Fruit fly (Drosophila melanogaster) whole organism, prepupa: Measurements from ENCODE around the gene Ada2a.

Source experiments
- CG10631 ChIP-seq: fragments of 200-800 bp; sonication (Bioruptor generic); optimal IDR thresholded peaks from 2 replicates; lab custom pipeline; 2016; ENCODE audit warnings: missing biosample characterization, missing genetic modification characterization
- CG10669 ChIP-seq: fragments of 200-800 bp; sonication (Bioruptor generic); optimal IDR thresholded peaks from 3 replicates; lab custom pipeline; 2018; ENCODE audit warnings: missing biosample characterization, mild to moderate bottlenecking, missing genetic modification characterization, moderate library complexity
- CG11762 ChIP-seq: fragments of 200-800 bp; sonication (Bioruptor generic); optimal IDR thresholded peaks from 3 replicates; lab custom pipeline; 2016; ENCODE audit warnings: missing biosample characterization, missing genetic modification characterization; ENCODE audit not compliant: insufficient read depth
- CG11902 ChIP-seq: fragments of 200-800 bp; sonication (Bioruptor generic); optimal IDR thresholded peaks from 3 replicates; lab custom pipeline; 2016; ENCODE audit warnings: missing biosample characterization, missing genetic modification characterization
- CG15336 ChIP-seq: fragments of 200-800 bp; sonication (Bioruptor generic); IDR thresholded peaks from 2 replicates; pipeline ENCODE4 v1.3.6; 2022; ENCODE audit warnings: missing biosample characterization, missing genetic modification characterization
- CG1621 ChIP-seq: fragments of 200-800 bp; sonication (Bioruptor generic); optimal IDR thresholded peaks from 3 replicates; lab custom pipeline; 2018; ENCODE audit warnings: missing biosample characterization, mild to moderate bottlenecking, missing genetic modification characterization
- CG16779 ChIP-seq: fragments of 200-800 bp; sonication (Bioruptor generic); optimal IDR thresholded peaks from 3 replicates; lab custom pipeline; 2017; ENCODE audit warnings: missing biosample characterization, mild to moderate bottlenecking, missing genetic modification characterization
- CG3032 ChIP-seq: fragments of 200-800 bp; optimal IDR thresholded peaks from 2 replicates; lab custom pipeline; 2019; ENCODE audit warnings: missing biosample characterization, mild to moderate bottlenecking, missing genetic modification characterization, moderate library complexity
- CG3919 ChIP-seq: fragments of 200-800 bp; sonication (Bioruptor generic); optimal IDR thresholded peaks from 3 replicates; lab custom pipeline; 2016; ENCODE audit warnings: missing biosample characterization, missing genetic modification characterization
- CG6163 ChIP-seq: fragments of 200-800 bp; sonication (Bioruptor generic); IDR thresholded peaks from 3 replicates; pipeline ENCODE4 v1.3.6; 2022; ENCODE audit warnings: missing biosample characterization, missing genetic modification characterization
- CG6276 ChIP-seq: fragments of 200-800 bp; sonication (Bioruptor generic); optimal IDR thresholded peaks from 2 replicates; lab custom pipeline; 2017; ENCODE audit warnings: missing biosample characterization, mild to moderate bottlenecking, missing genetic modification characterization
- CG6808 ChIP-seq: fragments of 200-800 bp; sonication (Bioruptor generic); optimal IDR thresholded peaks from 3 replicates; lab custom pipeline; 2017; ENCODE audit warnings: missing biosample characterization, missing genetic modification characterization, mild to moderate bottlenecking, moderate library complexity, missing genetic modification reagents
- CG6854 ChIP-seq: fragments of 200-800 bp; sonication (Bioruptor generic); optimal IDR thresholded peaks from 2 replicates; lab custom pipeline; 2017; ENCODE audit warnings: missing biosample characterization, mild to moderate bottlenecking, missing genetic modification characterization
- CG7368 ChIP-seq: fragments of 200-800 bp; sonication (Bioruptor generic); optimal IDR thresholded peaks from 3 replicates; lab custom pipeline; 2016; ENCODE audit warnings: missing biosample characterization, missing genetic modification characterization
- CG8119 ChIP-seq: fragments of 200-800 bp; sonication (Bioruptor generic); IDR thresholded peaks from 3 replicates; pipeline ENCODE4 v1.3.6; 2022; ENCODE audit warnings: missing biosample characterization, missing genetic modification characterization
- CG8319 ChIP-seq: fragments of 200-800 bp; sonication (Bioruptor generic); optimal IDR thresholded peaks from 3 replicates; lab custom pipeline; 2016; ENCODE audit warnings: missing biosample characterization, missing genetic modification characterization
- CG8632 ChIP-seq: fragments of 200-800 bp; sonication (Bioruptor generic); optimal IDR thresholded peaks from 3 replicates; lab custom pipeline; 2016; ENCODE audit warnings: missing biosample characterization, missing genetic modification characterization
- CG9139 ChIP-seq: fragments of 200-800 bp; sonication (Bioruptor generic); optimal IDR thresholded peaks from 3 replicates; lab custom pipeline; 2017; ENCODE audit warnings: missing biosample characterization, mild to moderate bottlenecking, missing genetic modification characterization
- Eip75B ChIP-seq: fragments of 200-800 bp; sonication (Bioruptor generic); optimal IDR thresholded peaks from 3 replicates; lab custom pipeline; 2016; ENCODE audit warnings: missing biosample characterization, missing genetic modification characterization
- Eip78C ChIP-seq: fragments of 200-800 bp; sonication (Bioruptor generic); peaks from one replicate; lab custom pipeline; 2016; ENCODE audit warnings: missing biosample characterization, missing genetic modification characterization
- Ets96B ChIP-seq: fragments of 200-800 bp; optimal IDR thresholded peaks from 2 replicates; lab custom pipeline; 2019; ENCODE audit warnings: missing biosample characterization, mild to moderate bottlenecking, missing genetic modification characterization, moderate library complexity
- Gug ChIP-seq: fragments of 200-800 bp; sonication (Bioruptor generic); IDR thresholded peaks from 2 replicates; pipeline ENCODE4 v1.3.6; 2022; ENCODE audit warnings: missing biosample characterization, missing genetic modification characterization
- Hr38 ChIP-seq: sonication (Bioruptor generic); optimal IDR thresholded peaks from 2 replicates; lab custom pipeline; 2016; ENCODE audit warnings: missing biosample characterization, missing genetic modification characterization
- Hr4 ChIP-seq: fragments of 200-800 bp; sonication (Bioruptor generic); optimal IDR thresholded peaks from 3 replicates; lab custom pipeline; 2016; ENCODE audit warnings: missing biosample characterization, missing genetic modification characterization
- OdsH ChIP-seq: fragments of 200-800 bp; sonication (Bioruptor generic); optimal IDR thresholded peaks from 3 replicates; lab custom pipeline; 2016; ENCODE audit warnings: missing biosample characterization, missing genetic modification characterization
- Smox ChIP-seq: fragments of 200-800 bp; sonication (Bioruptor generic); optimal IDR thresholded peaks from 3 replicates; lab custom pipeline; 2016; ENCODE audit warnings: missing biosample characterization, missing genetic modification characterization
- Sox102F ChIP-seq: fragments of 200-800 bp; sonication (Bioruptor generic); optimal IDR thresholded peaks from 2 replicates; lab custom pipeline; 2016; ENCODE audit warnings: missing biosample characterization, mild to moderate bottlenecking, missing genetic modification characterization
- Sox14 ChIP-seq: fragments of 200-800 bp; sonication (Bioruptor generic); optimal IDR thresholded peaks from 3 replicates; lab custom pipeline; 2016; ENCODE audit warnings: missing biosample characterization, missing genetic modification characterization
- Sox15 ChIP-seq: fragments of 200-800 bp; sonication (Bioruptor generic); optimal IDR thresholded peaks from 3 replicates; lab custom pipeline; 2016; ENCODE audit warnings: missing biosample characterization, missing genetic modification characterization
- achi ChIP-seq: fragments of 200-800 bp; sonication (Bioruptor generic); optimal IDR thresholded peaks from 3 replicates; lab custom pipeline; 2016; ENCODE audit warnings: missing biosample characterization, missing genetic modification characterization
- acj6 ChIP-seq: fragments of 200-800 bp; sonication (Bioruptor generic); optimal IDR thresholded peaks from 3 replicates; lab custom pipeline; 2016; ENCODE audit warnings: missing biosample characterization, missing genetic modification characterization
- cyc ChIP-seq: fragments of 200-800 bp; sonication (Bioruptor generic); optimal IDR thresholded peaks from 3 replicates; lab custom pipeline; 2016; ENCODE audit warnings: missing biosample characterization, missing genetic modification characterization
- dsx ChIP-seq: fragments of 200-800 bp; optimal IDR thresholded peaks from 3 replicates; lab custom pipeline; 2019; ENCODE audit warnings: missing biosample characterization, mild to moderate bottlenecking, missing genetic modification characterization, moderate library complexity; ENCODE audit not compliant: poor library complexity, severe bottlenecking
- esn ChIP-seq: fragments of 200-800 bp; sonication (Bioruptor generic); optimal IDR thresholded peaks from 2 replicates; lab custom pipeline; 2016; ENCODE audit warnings: missing biosample characterization, mild to moderate bottlenecking, missing genetic modification characterization, moderate library complexity
- fd59A ChIP-seq: fragments of 200-800 bp; sonication (Bioruptor generic); optimal IDR thresholded peaks from 2 replicates; lab custom pipeline; 2017; ENCODE audit warnings: missing biosample characterization, mild to moderate bottlenecking, missing genetic modification characterization, missing genetic modification reagents
- fd85E ChIP-seq: fragments of 200-800 bp; sonication (Bioruptor generic); optimal IDR thresholded peaks from 3 replicates; lab custom pipeline; 2016; ENCODE audit warnings: missing biosample characterization, missing genetic modification characterization
- fkh ChIP-seq: fragments of 200-800 bp; sonication (Bioruptor generic); optimal IDR thresholded peaks from 3 replicates; lab custom pipeline; 2017; ENCODE audit warnings: missing biosample characterization, mild to moderate bottlenecking, missing genetic modification characterization, moderate library complexity
- lz ChIP-seq: fragments of 200-800 bp; sonication (Bioruptor generic); optimal IDR thresholded peaks from 3 replicates; lab custom pipeline; 2016; ENCODE audit warnings: missing biosample characterization, missing genetic modification characterization
- net ChIP-seq: fragments of 200-800 bp; sonication (Bioruptor generic); optimal IDR thresholded peaks from 3 replicates; lab custom pipeline; 2016; ENCODE audit warnings: missing biosample characterization, missing genetic modification characterization
- pdm3 ChIP-seq: fragments of 200-800 bp; sonication (Bioruptor generic); optimal IDR thresholded peaks from 3 replicates; lab custom pipeline; 2016; ENCODE audit warnings: missing biosample characterization, missing genetic modification characterization
- spab ChIP-seq: fragments of 200-800 bp; sonication (Bioruptor generic); optimal IDR thresholded peaks from 2 replicates; lab custom pipeline; 2017; ENCODE audit warnings: missing biosample characterization, mild to moderate bottlenecking, missing genetic modification characterization, missing genetic modification reagents
- ss ChIP-seq, 2 experiments: fragments of 200-800 bp; sonication (Bioruptor generic); optimal IDR thresholded peaks; 2 replicates in 1 of 2; 3 replicates in 1 of 2; lab custom pipeline; 2017 to 2018; ENCODE audit warnings: mild to moderate bottlenecking in 2 of 2, missing biosample characterization in 2 of 2, missing genetic modification characterization in 2 of 2, moderate library complexity in 1 of 2
- svp ChIP-seq: fragments of 200-800 bp; sonication (Bioruptor generic); peaks from one replicate; lab custom pipeline; 2016; ENCODE audit warnings: missing biosample characterization, missing genetic modification characterization
- vri ChIP-seq: fragments of 200-800 bp; sonication (Bioruptor generic); optimal IDR thresholded peaks from 3 replicates; lab custom pipeline; 2016; ENCODE audit warnings: missing biosample characterization, mild to moderate bottlenecking, missing genetic modification characterization

The Ada2a gene

dm6 chr3R:18255281-18255680, at the start of gene Ada2a, which contains the start of the genes Polr2D, Tgs1 and moi:
Ada2a (minus strand) TSS chr3R:18255487.
Polr2D (minus strand) TSS chr3R:18255487.
Tgs1 (plus strand) TSS chr3R:18255530.
moi (plus strand) TSS chr3R:18255530.
- no peak for TF ChIP-seq Hr4 (GFP tag; lab: Kevin White, UChicago)
- peak; percentile 82 for TF ChIP-seq CG1621 (tag; lab: Kevin White, UChicago)

dm6 chr3R:18302749-18303148, 47.5 kb upstream of the Ada2a start, which contains the start of gene CG7126:
CG7126 (minus strand) TSS chr3R:18302849.
- no peak for TF ChIP-seq CG10669 (GFP tag; lab: Kevin White, UChicago)
- no peak for TF ChIP-seq acj6 (GFP tag; lab: Kevin White, UChicago)
- TF ChIP-seq spab (GFP tag; lab: Kevin White, UChicago), result no peak
- TF ChIP-seq ss (GFP tag; optimal IDR thresholded peaks at IDR 0.05; lab: Kevin White, UChicago), result no peak
- TF ChIP-seq fd85E (GFP tag; lab: Kevin White, UChicago), result no peak
- no peak for TF ChIP-seq Gug (GFP tag; lab: Robert Waterston, UW)
- no peak for TF ChIP-seq net
- no peak for TF ChIP-seq CG1621 (tag; lab: Kevin White, UChicago)
- no peak for TF ChIP-seq CG3032
- TF ChIP-seq OdsH (GFP tag; lab: Kevin White, UChicago), result no peak
- TF ChIP-seq, all 60 proteins: peak for 0

dm6 chr3R:18301569-18301968, 46.3 kb upstream of the Ada2a start, which contains the start of gene Polr1E:
Polr1E (minus strand) TSS chr3R:18301728.
- TF ChIP-seq CG3919 (no peak), CG15336 (GFP tag; lab: Robert Waterston, UW) (no peak), CG1621 (tag; lab: Kevin White, UChicago) (no peak), net (no peak), CG9139 (no peak), fd85E (GFP tag; lab: Kevin White, UChicago) (no peak), svp (GFP tag; lab: Kevin White, UChicago) (no peak), CG11902 (GFP tag; lab: Kevin White, UChicago) (no peak), CG8119 (GFP tag; lab: Robert Waterston, UW) (no peak), CG8632 (GFP tag; lab: Kevin White, UChicago) (no peak), acj6 (GFP tag; lab: Kevin White, UChicago) (no peak), dsx (GFP tag; lab: Kevin White, UChicago) (no peak), CG16779 (no peak), Hr38 (GFP tag; lab: Kevin White, UChicago) (no peak), Ets96B (tag; lab: Kevin White, UChicago) (no peak), Hr4 (GFP tag; lab: Kevin White, UChicago) (no peak), achi (GFP tag; lab: Kevin White, UChicago) (no peak), Sox15 (GFP tag; lab: Kevin White, UChicago) (no peak), Gug (GFP tag; lab: Robert Waterston, UW) (no peak), CG11762 (no peak)

dm6 chr3R:18298900-18299321, 43.6 kb upstream of the Ada2a start, which contains the start of gene Dlc90F:
Dlc90F (plus strand) TSS chr3R:18299229.
- TF ChIP-seq CG7368 (peak; percentile 34), CG6808 (GFP tag; lab: Kevin White, UChicago) (no peak), vri (GFP tag; lab: Kevin White, UChicago) (no peak), pdm3 (GFP tag; lab: Kevin White, UChicago) (peak; percentile 77), cyc (GFP tag; lab: Kevin White, UChicago) (peak; percentile 73), svp (GFP tag; lab: Kevin White, UChicago) (no peak), Sox14 (GFP tag; lab: Kevin White, UChicago) (peak; percentile 77), Sox15 (GFP tag; lab: Kevin White, UChicago) (peak; percentile 64), esn (GFP tag; lab: Kevin White, UChicago) (peak; percentile 71), Smox (GFP tag; lab: Kevin White, UChicago) (no peak), CG10669 (GFP tag; lab: Kevin White, UChicago) (no peak), net (no peak), fd59A (peak; percentile 25), Eip78C (GFP tag; lab: Kevin White, UChicago) (peak; percentile 78), lz (GFP tag; lab: Kevin White, UChicago) (peak; percentile 79), Sox102F (no peak), Eip75B (GFP tag; lab: Kevin White, UChicago) (no peak), CG6163 (GFP tag; lab: Robert Waterston, UW) (peak; percentile 81), CG6276 (GFP tag; lab: Kevin White, UChicago) (no peak), Gug (GFP tag; lab: Robert Waterston, UW) (peak; percentile 86), CG8119 (GFP tag; lab: Robert Waterston, UW) (peak; percentile 50; the same call in 2 of the 3 replicates), CG6854 (GFP tag; lab: Kevin White, UChicago) (no peak), CG11762 (no peak), acj6 (GFP tag; lab: Kevin White, UChicago) (no peak), fkh (GFP tag; lab: Kevin White, UChicago) (no peak), CG10631 (GFP tag; lab: Kevin White, UChicago) (no peak), CG8319 (GFP tag; lab: Kevin White, UChicago) (peak; percentile 18), OdsH (GFP tag; lab: Kevin White, UChicago) (peak; percentile 76)
